Worm (Caenorhabditis elegans): ENCODE results near the gene ZC196.9.

The ZC196.9 gene

ce11 chrV:8727077-8727476 is at the start of gene ZC196.9:
Gene ZC196.9 (minus strand): TSS chrV:8727177.
- TF ChIP-seq F13C5.2 (tag; optimal IDR thresholded peaks at IDR 0.05) (no peak), ceh-13 (GFP tag; optimal IDR thresholded peaks at IDR 0.05) (no peak), ets-7 (tag; optimal IDR thresholded peaks at IDR 0.05) (no peak), hmbx-1 (tag; optimal IDR thresholded peaks at IDR 0.05) (no peak), aly-1 (tag; optimal IDR thresholded peaks at IDR 0.05) (no peak), sea-1 (GFP tag; conservative IDR thresholded peaks at IDR 0.05) (no peak), hnd-1 (tag; optimal IDR thresholded peaks at IDR 0.05) (no peak), ceh-36 (tag; optimal IDR thresholded peaks at IDR 0.05) (no peak), hmg-4 (GFP tag; optimal IDR thresholded peaks at IDR 0.05) (no peak), flt-1 (GFP tag; IDR thresholded peaks at IDR 0.05) (no peak), tbx-11 (GFP tag; IDR thresholded peaks at IDR 0.05) (no peak), scrt-1 (GFP tag; IDR thresholded peaks at IDR 0.05) (no peak), ama-1 (optimal IDR thresholded peaks at IDR 0.05) (no peak), pes-1 (GFP tag; IDR thresholded peaks at IDR 0.05) (no peak)

DNA sequence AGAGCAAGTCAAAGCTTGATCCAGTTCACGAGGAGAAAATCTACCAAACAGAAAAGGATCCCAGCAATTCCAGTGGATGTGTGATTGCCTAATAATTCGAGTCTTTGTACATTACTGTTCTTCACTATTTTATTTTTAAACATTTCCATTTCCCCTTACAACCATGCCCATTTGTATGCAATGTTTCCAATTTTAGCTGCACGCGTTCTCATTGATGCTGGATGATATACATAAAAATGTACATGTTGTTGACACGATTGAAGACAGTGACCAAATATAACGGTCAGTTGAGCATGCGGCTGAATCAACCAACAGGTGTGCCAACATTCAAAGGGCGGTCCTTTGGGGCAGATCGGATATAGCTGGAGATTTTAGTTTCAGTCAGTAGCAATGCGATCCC is 49.3 kb upstream of the ZC196.9 start, which contains the start of gene B0507.1:
B0507.1 (plus strand) TSS at position 301 of the 400 bp plus-strand sequence.
- TF ChIP-seq sea-1 (GFP tag; conservative IDR thresholded peaks at IDR 0.05) = no peak
- TF ChIP-seq B0310.2 (tag; optimal IDR thresholded peaks at IDR 0.05) = no peak
- no peak for TF ChIP-seq scrt-1 (GFP tag; IDR thresholded peaks at IDR 0.05)
- no peak for TF ChIP-seq F13C5.2 (tag; optimal IDR thresholded peaks at IDR 0.05)
- TF ChIP-seq tra-4 (tag; optimal IDR thresholded peaks at IDR 0.05) = no peak
- no peak for TF ChIP-seq aly-1 (tag; optimal IDR thresholded peaks at IDR 0.05)
- TF ChIP-seq hmbx-1 (tag; optimal IDR thresholded peaks at IDR 0.05) = no peak

DNA sequence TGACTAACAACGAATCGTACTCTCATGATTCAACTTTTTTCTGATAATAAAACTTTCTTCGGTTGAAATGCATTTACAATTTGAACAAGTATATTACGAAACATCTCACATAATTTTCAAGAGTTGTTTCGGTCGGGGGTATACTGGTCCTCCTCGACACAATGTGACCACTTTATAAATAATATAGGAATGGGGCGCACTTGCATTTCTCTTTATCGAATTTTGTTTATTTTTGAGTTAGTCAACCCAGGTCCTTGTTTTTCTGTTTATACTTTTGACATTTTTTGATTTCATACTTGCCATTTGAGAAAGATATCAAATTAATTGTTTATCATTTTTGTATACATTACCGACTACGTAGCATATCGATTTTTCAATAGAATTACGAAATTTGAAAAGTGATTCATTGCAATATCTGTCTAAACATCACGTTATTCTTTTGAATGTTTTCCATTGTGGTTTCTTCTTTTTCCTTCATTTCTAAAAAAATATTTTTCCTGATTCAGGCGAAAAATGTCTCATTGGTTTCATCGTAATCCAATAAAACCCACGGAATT is 46.9 kb upstream of the ZC196.9 start, which contains the start of gene B0507.2:
B0507.2 (plus strand) TSS at position 507 of the 557 bp plus-strand sequence.
- TF ChIP-seq flt-1 (GFP tag; IDR thresholded peaks at IDR 0.05) (no peak), hnd-1 (tag; optimal IDR thresholded peaks at IDR 0.05) (no peak), ets-7 (tag; optimal IDR thresholded peaks at IDR 0.05) (no peak), ama-1 (optimal IDR thresholded peaks at IDR 0.05) (no peak), tbx-37 (GFP tag; conservative IDR thresholded peaks at IDR 0.05) (no peak), tra-4 (tag; optimal IDR thresholded peaks at IDR 0.05) (no peak)

ce11 chrV:8771599-8771998 is 44.6 kb upstream of the ZC196.9 start, which contains the start of gene srx-115:
Gene srx-115 (plus strand): TSS chrV:8771899.
- TF ChIP-seq B0310.2 (tag; optimal IDR thresholded peaks at IDR 0.05) = no peak
- TF ChIP-seq ama-1 (optimal IDR thresholded peaks at IDR 0.05) = no peak
- TF ChIP-seq hnd-1 (tag; optimal IDR thresholded peaks at IDR 0.05) = no peak
- no peak for TF ChIP-seq pes-1 (GFP tag; IDR thresholded peaks at IDR 0.05)
- TF ChIP-seq tra-4 (tag; optimal IDR thresholded peaks at IDR 0.05) = no peak
- TF ChIP-seq hmg-4 (GFP tag; optimal IDR thresholded peaks at IDR 0.05) = no peak
- TF ChIP-seq tbx-37 (GFP tag; conservative IDR thresholded peaks at IDR 0.05) = no peak
- no peak for TF ChIP-seq scrt-1 (GFP tag; IDR thresholded peaks at IDR 0.05)
- no peak for TF ChIP-seq aly-1 (tag; optimal IDR thresholded peaks at IDR 0.05)
- no peak for TF ChIP-seq ceh-13 (GFP tag; optimal IDR thresholded peaks at IDR 0.05)
- no peak for TF ChIP-seq hmbx-1 (tag; optimal IDR thresholded peaks at IDR 0.05)
- TF ChIP-seq flt-1 (GFP tag; IDR thresholded peaks at IDR 0.05) = no peak
- no peak for TF ChIP-seq ceh-36 (tag; optimal IDR thresholded peaks at IDR 0.05)
- TF ChIP-seq F13C5.2 (tag; optimal IDR thresholded peaks at IDR 0.05) = no peak
- TF ChIP-seq sea-1 (GFP tag; conservative IDR thresholded peaks at IDR 0.05) = no peak
- no peak for TF ChIP-seq ets-7 (tag; optimal IDR thresholded peaks at IDR 0.05)
- no peak for TF ChIP-seq tbx-11 (GFP tag; IDR thresholded peaks at IDR 0.05)

DNA sequence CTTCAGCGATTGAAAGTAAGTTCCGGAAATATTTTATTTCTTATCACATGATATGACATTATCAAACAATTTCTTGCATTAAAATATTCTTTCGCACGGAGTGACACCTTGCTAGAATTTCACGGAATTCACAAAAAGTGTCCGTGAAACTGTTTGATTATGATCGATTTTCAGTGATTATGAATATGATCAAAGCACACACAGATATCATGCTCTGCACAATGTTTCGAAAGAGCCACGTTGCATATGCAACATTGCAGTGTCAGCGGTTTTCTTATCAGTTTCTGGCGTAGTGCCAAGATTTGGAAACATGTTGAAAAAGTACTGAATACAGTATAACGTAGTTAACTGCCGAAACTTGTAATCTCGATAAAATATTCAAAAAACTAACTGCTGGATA is 42.2 kb upstream of the ZC196.9 start:
- no peak for TF ChIP-seq F13C5.2 (tag; optimal IDR thresholded peaks at IDR 0.05)
- TF ChIP-seq hmbx-1 (tag; optimal IDR thresholded peaks at IDR 0.05) = no peak
- no peak for TF ChIP-seq tbx-11 (GFP tag; IDR thresholded peaks at IDR 0.05)
- no peak for TF ChIP-seq sea-1 (GFP tag; conservative IDR thresholded peaks at IDR 0.05)

ce11 chrV:8768481-8768959 is 41.5 kb upstream of the ZC196.9 start, which contains the start of gene B0507.3:
Gene B0507.3 (plus strand): TSS chrV:8768909.
- TF ChIP-seq tra-4 (tag; optimal IDR thresholded peaks at IDR 0.05) = no peak
- no peak for TF ChIP-seq ceh-36 (tag; optimal IDR thresholded peaks at IDR 0.05)
- TF ChIP-seq ceh-13 (GFP tag; optimal IDR thresholded peaks at IDR 0.05) = no peak

- TF ChIP-seq hnd-1 (tag; optimal IDR thresholded peaks at IDR 0.05) (no peak), B0310.2 (tag; optimal IDR thresholded peaks at IDR 0.05) (no peak), ceh-36 (tag; optimal IDR thresholded peaks at IDR 0.05) (no peak), pes-1 (GFP tag; IDR thresholded peaks at IDR 0.05) (no peak), aly-1 (tag; optimal IDR thresholded peaks at IDR 0.05) (no peak), ets-7 (tag; optimal IDR thresholded peaks at IDR 0.05) (no peak), tra-4 (tag; optimal IDR thresholded peaks at IDR 0.05) (no peak), ama-1 (optimal IDR thresholded peaks at IDR 0.05) (no peak), F13C5.2 (tag; optimal IDR thresholded peaks at IDR 0.05) (no peak), tbx-11 (GFP tag; IDR thresholded peaks at IDR 0.05) (no peak), hmbx-1 (tag; optimal IDR thresholded peaks at IDR 0.05) (no peak), sea-1 (GFP tag; conservative IDR thresholded peaks at IDR 0.05) (no peak), flt-1 (GFP tag; IDR thresholded peaks at IDR 0.05) (no peak), tbx-37 (GFP tag; conservative IDR thresholded peaks at IDR 0.05) (no peak), hmg-4 (GFP tag; optimal IDR thresholded peaks at IDR 0.05) (no peak), ceh-13 (GFP tag; optimal IDR thresholded peaks at IDR 0.05) (no peak), scrt-1 (GFP tag; IDR thresholded peaks at IDR 0.05) (no peak)
Observed at ce11 chrV:8767493-8767892, 40.5 kb upstream of the ZC196.9 start.

- TF ChIP-seq tra-4 (tag; optimal IDR thresholded peaks at IDR 0.05) (no peak), ceh-13 (GFP tag; optimal IDR thresholded peaks at IDR 0.05) (no peak)
Observed at ce11 chrV:8767041-8767440, 40.1 kb upstream of the ZC196.9 start.

Measured in whole organism, early embryonic.